Worm (Caenorhabditis elegans): Measurements from ENCODE around the gene W02A2.5.

- TF ChIP-seq nhr-102 (tag; optimal IDR thresholded peaks at IDR 0.05) (no peak), cey-2 (tag; optimal IDR thresholded peaks at IDR 0.05; ENCODE audit: borderline replicate concordance, insufficient read depth) (no peak), mep-1 (tag; optimal IDR thresholded peaks at IDR 0.05) (no peak), skn-1 (tag; optimal IDR thresholded peaks at IDR 0.05) (no peak), madf-5 (GFP tag; IDR thresholded peaks at IDR 0.05) (no peak), R02D3.7 (tag; optimal IDR thresholded peaks at IDR 0.05) (no peak), snpc-4 (tag; optimal IDR thresholded peaks at IDR 0.05) (no peak), ama-1 (optimal IDR thresholded peaks at IDR 0.05) (no peak), rbr-2 (tag; optimal IDR thresholded peaks at IDR 0.05) (no peak), nhr-237 (tag; optimal IDR thresholded peaks at IDR 0.05) (no peak), saeg-2 (GFP tag; IDR thresholded peaks at IDR 0.05) (no peak), tra-1 (GFP tag; IDR thresholded peaks at IDR 0.05) (no peak), nhr-77 (tag; optimal IDR thresholded peaks at IDR 0.05) (no peak)
Observed at ce11 chrIV:13394686-13395085, 52.0 kb downstream of the W02A2.5 start.

Measured in whole organism, L4 larva.